Fruit fly (Drosophila melanogaster): ENCODE measurements around the gene CG11109.

dm6 chr3L:22868070-22868469 lies 3.9 kb upstream of the CG11109 start, which contains the start of gene EMC4:
- no peak for TF ChIP-seq CG8478 (optimal IDR thresholded peaks at IDR 0.05)
- no peak for TF ChIP-seq CTCF (optimal IDR thresholded peaks at IDR 0.05)

All from S2 (cell line).